Fruit fly (Drosophila melanogaster) whole organism, embryonic: ENCODE data around the gene Mrm2.

ENCODE experiments used
- Aef1 ChIP-seq: fragments of 200-800 bp; sonication (Bioruptor generic); IDR thresholded peaks from 3 replicates; pipeline ENCODE4 v1.3.6; 2022; ENCODE audit warnings: missing biosample characterization, missing genetic modification characterization
- Asciz ChIP-seq: fragments of 200-800 bp; sonication (Bioruptor generic); optimal IDR thresholded peaks from 2 replicates; lab custom pipeline; 2017; ENCODE audit warnings: missing biosample characterization, mild to moderate bottlenecking, missing genetic modification characterization, missing genetic modification reagents
- Bgb ChIP-seq: fragments of 200-800 bp; sonication (Bioruptor generic); IDR thresholded peaks from 2 replicates; pipeline ENCODE4 v1.3.6; 2022; ENCODE audit warnings: missing biosample characterization, missing genetic modification characterization; ENCODE audit not compliant: partially characterized antibody
- CG10543 ChIP-seq: fragments of 200-800 bp; sonication (Bioruptor generic); optimal IDR thresholded peaks from 3 replicates; lab custom pipeline; 2017; ENCODE audit warnings: missing biosample characterization, mild to moderate bottlenecking, missing genetic modification characterization, moderate library complexity
- CG12942 ChIP-seq: fragments of 200-800 bp; sonication (Bioruptor generic); optimal IDR thresholded peaks from 3 replicates; lab custom pipeline; 2016; ENCODE audit warnings: missing biosample characterization, missing genetic modification characterization
- CG13287 ChIP-seq: fragments of 200-800 bp; sonication (Bioruptor generic); IDR thresholded peaks from 2 replicates; pipeline ENCODE4 v1.3.6; 2022; ENCODE audit warnings: missing biosample characterization, missing genetic modification characterization; ENCODE audit not compliant: partially characterized antibody
- CG14050 ChIP-seq: fragments of 200-800 bp; sonication (Bioruptor generic); IDR thresholded peaks from 3 replicates; pipeline ENCODE4 v1.3.6; 2022; ENCODE audit warnings: missing biosample characterization, missing genetic modification characterization
- CG14860 ChIP-seq: fragments of 200-800 bp; sonication (Bioruptor generic); IDR thresholded peaks from 3 replicates; pipeline ENCODE4 v1.3.6; 2022; ENCODE audit warnings: missing biosample characterization, missing genetic modification characterization; ENCODE audit not compliant: partially characterized antibody
- CG15011 ChIP-seq: fragments of 200-800 bp; sonication (Bioruptor generic); optimal IDR thresholded peaks from 3 replicates; lab custom pipeline; 2018; ENCODE audit warnings: missing biosample characterization, mild to moderate bottlenecking, missing genetic modification characterization
- CG17829 ChIP-seq: fragments of 200-800 bp; optimal IDR thresholded peaks from 2 replicates; lab custom pipeline; 2019; ENCODE audit warnings: missing biosample characterization, mild to moderate bottlenecking, missing genetic modification characterization, moderate library complexity
- CG18764 ChIP-seq: fragments of 200-800 bp; sonication (Bioruptor generic); optimal IDR thresholded peaks from 3 replicates; lab custom pipeline; 2016; ENCODE audit warnings: missing biosample characterization, missing genetic modification characterization
- CG2129 ChIP-seq: fragments of 200-800 bp; sonication (Bioruptor generic); IDR thresholded peaks from 2 replicates; pipeline ENCODE4 v1.3.6; 2022; ENCODE audit warnings: missing biosample characterization, missing genetic modification characterization; ENCODE audit not compliant: partially characterized antibody
- CG2199 ChIP-seq: fragments of 200-800 bp; sonication (Bioruptor generic); IDR thresholded peaks from 3 replicates; pipeline ENCODE4 v1.3.6; 2022; ENCODE audit warnings: missing biosample characterization, missing genetic modification characterization
- CG2889 ChIP-seq: fragments of 200-800 bp; sonication (Bioruptor generic); IDR thresholded peaks from 3 replicates; pipeline ENCODE4 v1.3.6; 2022; ENCODE audit warnings: missing biosample characterization, missing genetic modification characterization
- CG34376 ChIP-seq: fragments of 200-800 bp; sonication (Bioruptor generic); optimal IDR thresholded peaks from 2 replicates; lab custom pipeline; 2018; ENCODE audit warnings: missing biosample characterization, mild to moderate bottlenecking, missing genetic modification characterization
- CG34422 ChIP-seq: fragments of 200-800 bp; sonication (Bioruptor generic); IDR thresholded peaks from 3 replicates; pipeline ENCODE4 v1.3.6; 2022; ENCODE audit warnings: missing biosample characterization, missing genetic modification characterization
- CG4854 ChIP-seq: fragments of 200-800 bp; sonication (Bioruptor generic); optimal IDR thresholded peaks from 2 replicates; lab custom pipeline; 2016; ENCODE audit warnings: missing biosample characterization, missing genetic modification characterization, inconsistent platforms
- CG5953 ChIP-seq: fragments of 200-800 bp; sonication (Bioruptor generic); IDR thresholded peaks from 2 replicates; pipeline ENCODE4 v1.3.6; 2022; ENCODE audit warnings: missing biosample characterization, missing genetic modification characterization
- CG7372 ChIP-seq: fragments of 200-800 bp; sonication (Bioruptor generic); IDR thresholded peaks from 2 replicates; pipeline ENCODE4 v1.3.6; 2022; ENCODE audit warnings: missing biosample characterization, missing genetic modification characterization
- CG9797 ChIP-seq: fragments of 200-800 bp; sonication (Bioruptor generic); optimal IDR thresholded peaks from 3 replicates; lab custom pipeline; 2018; ENCODE audit warnings: missing biosample characterization, mild to moderate bottlenecking, missing genetic modification characterization
- CHES-1-like ChIP-seq: fragments of 200-800 bp; sonication (Bioruptor generic); optimal IDR thresholded peaks from 2 replicates; lab custom pipeline; 2016; ENCODE audit warnings: missing biosample characterization, missing genetic modification characterization
- Ets65A ChIP-seq: fragments of 200-800 bp; sonication (Bioruptor generic); peaks from one replicate; lab custom pipeline; 2016; ENCODE audit warnings: missing biosample characterization, missing genetic modification characterization
- HLH4C ChIP-seq: fragments of 200-800 bp; sonication (Bioruptor generic); IDR thresholded peaks from 3 replicates; pipeline ENCODE4 v1.3.6; 2022; ENCODE audit warnings: missing biosample characterization, missing genetic modification characterization; ENCODE audit not compliant: partially characterized antibody
- Hmx ChIP-seq: fragments of 200-800 bp; sonication (Bioruptor generic); optimal IDR thresholded peaks from 2 replicates; lab custom pipeline; 2016; ENCODE audit warnings: missing biosample characterization, missing genetic modification characterization
- Hr78 ChIP-seq, 2 experiments: fragments of 200-800 bp in 1 of 2; fragments of >200 bp in 1 of 2; sonication (Bioruptor generic) in 1 of 2; optimal IDR thresholded peaks; 2 replicates each; lab custom pipeline; 2017 to 2019; ENCODE audit warnings: missing biosample characterization in 2 of 2, missing genetic modification characterization in 2 of 2, mild to moderate bottlenecking in 1 of 2, moderate library complexity in 1 of 2
- Jarid2 ChIP-seq: fragments of 200-800 bp; sonication (Bioruptor generic); optimal IDR thresholded peaks from 3 replicates; lab custom pipeline; 2017; ENCODE audit warnings: mild to moderate bottlenecking, missing biosample characterization, missing genetic modification reagents, missing genetic modification characterization
- Lpt ChIP-seq: fragments of >200 bp; optimal IDR thresholded peaks from 2 replicates; lab custom pipeline; 2018; ENCODE audit warnings: missing biosample characterization, missing genetic modification characterization
- MESR4 ChIP-seq: fragments of 200-800 bp; sonication (Bioruptor generic); optimal IDR thresholded peaks from 2 replicates; lab custom pipeline; 2018; ENCODE audit warnings: missing biosample characterization, mild to moderate bottlenecking, missing genetic modification characterization, moderate library complexity
- Med ChIP-seq: fragments of 200-800 bp; sonication (Bioruptor generic); peaks from one replicate; lab custom pipeline; 2016; ENCODE audit warnings: missing biosample characterization, missing genetic modification characterization, mild to moderate bottlenecking, inconsistent platforms, moderate library complexity
- Meics ChIP-seq: fragments of 200-800 bp; sonication (Bioruptor generic); optimal IDR thresholded peaks from 2 replicates; lab custom pipeline; 2017; ENCODE audit warnings: missing biosample characterization, mild to moderate bottlenecking, missing genetic modification characterization
- NC2α ChIP-seq: fragments of 200-800 bp; sonication (Bioruptor generic); optimal IDR thresholded peaks from 2 replicates; lab custom pipeline; 2016; ENCODE audit warnings: missing biosample characterization, missing genetic modification characterization
- Nf-YC ChIP-seq: fragments of 200-800 bp; optimal IDR thresholded peaks from 3 replicates; lab custom pipeline; 2019; ENCODE audit warnings: missing biosample characterization, mild to moderate bottlenecking, missing genetic modification characterization, moderate library complexity
- Trl ChIP-seq, 3 experiments: fragments of >200 bp in 2 of 3; fragments of 200-800 bp in 1 of 3; sonication (Bioruptor generic) in 1 of 3; optimal IDR thresholded peaks; 2 replicates in 1 of 3; 3 replicates in 2 of 3; lab custom pipeline; 2016 to 2017; ENCODE audit warnings: missing biosample characterization in 1 of 3, missing genetic modification characterization in 1 of 3
- ash1 ChIP-seq: fragments of 200-800 bp; sonication (Bioruptor generic); optimal IDR thresholded peaks from 2 replicates; lab custom pipeline; 2018; ENCODE audit warnings: missing biosample characterization, mild to moderate bottlenecking, missing genetic modification characterization
- az2 ChIP-seq: fragments of 200-800 bp; sonication (Bioruptor generic); optimal IDR thresholded peaks from 3 replicates; lab custom pipeline; 2016; ENCODE audit warnings: missing biosample characterization, missing genetic modification characterization
- cato ChIP-seq: fragments of 200-800 bp; sonication (Bioruptor generic); optimal IDR thresholded peaks from 2 replicates; lab custom pipeline; 2016; ENCODE audit warnings: missing biosample characterization, missing genetic modification characterization, borderline replicate concordance
- caup ChIP-seq: fragments of 200-800 bp; sonication (Bioruptor generic); optimal IDR thresholded peaks from 3 replicates; lab custom pipeline; 2017; ENCODE audit warnings: missing biosample characterization, mild to moderate bottlenecking, missing genetic modification characterization, moderate library complexity; ENCODE audit not compliant: severe bottlenecking
- cg ChIP-seq: fragments of 200-800 bp; sonication (Bioruptor generic); optimal IDR thresholded peaks from 3 replicates; lab custom pipeline; 2019; ENCODE audit warnings: missing biosample characterization, mild to moderate bottlenecking, missing genetic modification characterization, moderate library complexity
- chm ChIP-seq: fragments of 200-800 bp; sonication (Bioruptor generic); IDR thresholded peaks from 2 replicates; pipeline ENCODE4 v1.3.6; 2022; ENCODE audit warnings: missing biosample characterization, missing genetic modification characterization
- croc ChIP-seq: fragments of 200-800 bp; sonication (Bioruptor generic); conservative IDR thresholded peaks from 3 replicates; pipeline ENCODE4 v1.3.6; 2022; ENCODE audit warnings: missing biosample characterization, missing genetic modification characterization
- ham ChIP-seq: fragments of 200-800 bp; sonication (Bioruptor generic); IDR thresholded peaks from 2 replicates; pipeline ENCODE4 v1.3.6; 2022; ENCODE audit warnings: missing biosample characterization, missing genetic modification characterization
- lab ChIP-seq: fragments of 200-800 bp; sonication (Bioruptor generic); optimal IDR thresholded peaks from 3 replicates; lab custom pipeline; 2017; ENCODE audit warnings: missing biosample characterization, missing genetic modification characterization, mild to moderate bottlenecking, moderate library complexity, missing genetic modification reagents
- pho ChIP-seq: fragments of 200-800 bp; sonication (Bioruptor generic); optimal IDR thresholded peaks from 2 replicates; lab custom pipeline; 2016; ENCODE audit warnings: missing biosample characterization, missing genetic modification characterization
- seq ChIP-seq: fragments of 200-800 bp; sonication (Bioruptor generic); IDR thresholded peaks from 2 replicates; pipeline ENCODE4 v1.3.6; 2022; ENCODE audit warnings: missing biosample characterization, missing genetic modification characterization
- sima ChIP-seq: fragments of 200-800 bp; sonication (Bioruptor generic); optimal IDR thresholded peaks from 2 replicates; lab custom pipeline; 2016; ENCODE audit warnings: missing biosample characterization, missing genetic modification characterization
- sr ChIP-seq: fragments of 200-800 bp; sonication (Bioruptor generic); IDR thresholded peaks from 3 replicates; pipeline ENCODE4 v1.3.6; 2022; ENCODE audit warnings: missing biosample characterization, missing genetic modification characterization
- tin ChIP-seq: fragments of 200-800 bp; sonication (Bioruptor generic); optimal IDR thresholded peaks from 3 replicates; lab custom pipeline; 2016; ENCODE audit warnings: missing biosample characterization, missing genetic modification characterization
- unpg ChIP-seq: fragments of 200-800 bp; sonication (Bioruptor generic); optimal IDR thresholded peaks from 3 replicates; lab custom pipeline; 2018; ENCODE audit warnings: missing biosample characterization, mild to moderate bottlenecking, missing genetic modification characterization, moderate library complexity
- wor ChIP-seq: fragments of 200-800 bp; sonication (Bioruptor generic); IDR thresholded peaks from 2 replicates; pipeline ENCODE4 v1.3.6; 2022; ENCODE audit warnings: missing biosample characterization, missing genetic modification characterization
- zf30C ChIP-seq: fragments of 200-800 bp; sonication (Bioruptor generic); optimal IDR thresholded peaks from 3 replicates; lab custom pipeline; 2018; ENCODE audit warnings: missing biosample characterization, mild to moderate bottlenecking, missing genetic modification characterization

The Mrm2 gene

DNA sequence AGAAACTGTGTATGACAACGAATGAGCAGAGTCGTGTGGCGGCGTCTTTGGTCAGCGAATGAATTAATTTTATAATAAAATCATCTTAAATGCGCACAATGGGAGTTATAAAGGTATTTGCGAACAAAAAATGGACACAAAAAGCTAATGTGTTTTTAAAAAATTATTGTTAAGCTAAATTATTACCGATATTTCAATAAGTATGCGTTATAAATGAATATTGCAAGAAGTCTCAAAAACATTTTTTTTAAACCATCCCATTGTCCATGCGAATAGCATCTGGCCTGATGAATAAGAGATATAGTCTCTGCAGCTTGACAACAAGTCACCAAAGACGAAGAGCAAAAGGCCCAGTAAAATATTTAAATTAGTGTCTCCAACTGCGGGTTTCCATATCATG lies 30.4 kb upstream of the Mrm2 start (continued):
- TF ChIP-seq CG17829 (tag; lab: Kevin White, UChicago) (peak; percentile 56), zf30C (GFP tag; lab: Kevin White, UChicago) (no peak), CG2129 (GFP tag; lab: Robert Waterston, UW) (no peak), CHES-1-like (no peak), CG18764 (GFP tag; lab: Kevin White, UChicago) (peak; percentile 35), Ets65A (GFP tag; lab: Kevin White, UChicago) (peak; percentile 88), Lpt (GFP tag; lab: Kevin White, UChicago) (no peak), Hmx (GFP tag; lab: Kevin White, UChicago) (no peak), CG4854 (GFP tag; lab: Kevin White, UChicago) (peak; percentile 1), Trl (optimal IDR thresholded peaks at IDR 0.05; lab: Kevin White, UChicago) (no peak), Trl (GFP tag; optimal IDR thresholded peaks at IDR 0.05; lab: Kevin White, UChicago) (peak; percentile 36), cato (GFP tag; lab: Kevin White, UChicago) (no peak), lab (GFP tag; lab: Kevin White, UChicago) (peak; percentile 76), sr (GFP tag; lab: Robert Waterston, UW) (peak; percentile 13; the same call in 1 of the 3 replicates), Jarid2 (GFP tag; lab: Kevin White, UChicago) (no peak), CG2889 (GFP tag; lab: Robert Waterston, UW) (peak; percentile 54; the same call in 1 of the 3 replicates), tin (GFP tag; lab: Kevin White, UChicago) (peak; percentile 7), CG14050 (GFP tag; lab: Robert Waterston, UW) (peak; percentile 42; the same call in 2 of the 3 replicates), Med (peak; percentile 62), CG2199 (GFP tag; lab: Robert Waterston, UW) (no peak), NC2α (no peak), az2 (peak; percentile 46), MESR4 (GFP tag; lab: Kevin White, UChicago) (no peak), Aef1 (GFP tag; lab: Robert Waterston, UW) (peak; percentile 41; the same call in 1 of the 3 replicates), HLH4C (GFP tag; lab: Robert Waterston, UW) (no peak), croc (GFP tag; lab: Robert Waterston, UW) (no peak), Nf-YC (tag; lab: Kevin White, UChicago) (peak; percentile 8), CG10543 (GFP tag; lab: Kevin White, UChicago) (no peak), CG34376 (GFP tag; lab: Kevin White, UChicago) (no peak), CG34422 (GFP tag; lab: Robert Waterston, UW) (peak; percentile 62; the same call in 1 of the 3 replicates), CG12942 (GFP tag; lab: Kevin White, UChicago) (peak; percentile 17), ash1 (GFP tag; lab: Kevin White, UChicago) (no peak), CG15011 (GFP tag; lab: Kevin White, UChicago) (peak; percentile 15), CG13287 (no peak), CG5953 (GFP tag; lab: Robert Waterston, UW) (peak; percentile 63; the same call in 1 of the 2 replicates), sima (GFP tag; lab: Kevin White, UChicago) (no peak), Bgb (GFP tag; lab: Robert Waterston, UW) (no peak), cg (GFP tag; lab: Kevin White, UChicago) (no peak), unpg (GFP tag; lab: Kevin White, UChicago) (peak; percentile 90), chm (peak; percentile 40; the same call in 1 of the 2 replicates), wor (GFP tag; lab: Robert Waterston, UW) (peak; percentile 55), CG14860 (GFP tag; lab: Robert Waterston, UW) (no peak), Meics (peak; percentile 71), seq (peak; percentile 71), CG9797 (GFP tag; lab: Kevin White, UChicago) (no peak), Asciz (GFP tag; lab: Kevin White, UChicago) (peak; percentile 72), ham (GFP tag; lab: Robert Waterston, UW) (no peak), CG7372 (GFP tag; lab: Robert Waterston, UW) (peak; percentile 41; the same call in 1 of the 2 replicates), caup (GFP tag; lab: Kevin White, UChicago) (peak; percentile 28), Hr78 (GFP tag; optimal IDR thresholded peaks at IDR 0.05; lab: Kevin White, UChicago) (no peak), pho (GFP tag; lab: Kevin White, UChicago) (no peak)
